Worm (Caenorhabditis elegans): Measurements from ENCODE around the gene bra-2.
A peak's percentile ranks its signal among the peaks of the same experiment; 100 is the strongest.

bra-2 gene

ce11 chrIII:901600-902250, 9.3 kb upstream of the bra-2 start:
- TF ChIP-seq crh-2 (tag; optimal IDR thresholded peaks at IDR 0.05) (no peak), fos-1 (tag; optimal IDR thresholded peaks at IDR 0.05) (no peak), ceh-16 (tag; optimal IDR thresholded peaks at IDR 0.05) (no peak), lsy-2 (tag; optimal IDR thresholded peaks at IDR 0.05) (peak in 1 of 2 experiments; percentile 44), lin-13 (GFP tag; optimal IDR thresholded peaks at IDR 0.05) (peak; percentile 34), elt-1 (tag; optimal IDR thresholded peaks at IDR 0.05) (no peak), C34F6.9 (tag; optimal IDR thresholded peaks at IDR 0.05) (peak; percentile 35), unc-39 (tag; optimal IDR thresholded peaks at IDR 0.05) (no peak), Y55F3AM.14 (GFP tag; optimal IDR thresholded peaks at IDR 0.05) (no peak), gmeb-1 (tag; optimal IDR thresholded peaks at IDR 0.05) (peak; percentile 54)

ce11 chrIII:907311-907710, 3.8 kb upstream of the bra-2 start, which contains the start of gene F23H11.4:
F23H11.4 (minus strand) TSS chrIII:907539.
- TF ChIP-seq elt-1 (tag; optimal IDR thresholded peaks at IDR 0.05) (no peak), nhr-77 (tag; optimal IDR thresholded peaks at IDR 0.05) (no peak), alr-1 (tag; optimal IDR thresholded peaks at IDR 0.05) (no peak), nhr-21 (tag; optimal IDR thresholded peaks at IDR 0.05) (no peak), dmd-4 (tag; optimal IDR thresholded peaks at IDR 0.05) (no peak), elt-3 (tag; optimal IDR thresholded peaks at IDR 0.05) (no peak), nhr-23 (tag; optimal IDR thresholded peaks at IDR 0.05) (no peak), mdl-1 (tag; optimal IDR thresholded peaks at IDR 0.05) (no peak)

ce11 chrIII:907990-908389, 3.1 kb upstream of the bra-2 start:
- TF ChIP-seq unc-39 (tag; optimal IDR thresholded peaks at IDR 0.05) (no peak), ztf-4 (tag; optimal IDR thresholded peaks at IDR 0.05) (no peak), nhr-23 (tag; optimal IDR thresholded peaks at IDR 0.05) (no peak), aly-2 (tag; optimal IDR thresholded peaks at IDR 0.05) (no peak), fos-1 (tag; optimal IDR thresholded peaks at IDR 0.05) (peak; percentile 93), nhr-12 (tag; optimal IDR thresholded peaks at IDR 0.05) (no peak), nhr-10 (tag; optimal IDR thresholded peaks at IDR 0.05) (no peak), lsy-2 (tag; optimal IDR thresholded peaks at IDR 0.05) (peak in 1 of 2 experiments; percentile 31), peb-1 (tag; optimal IDR thresholded peaks at IDR 0.05) (no peak), crh-2 (tag; optimal IDR thresholded peaks at IDR 0.05) (no peak), F13H6.1 (tag; optimal IDR thresholded peaks at IDR 0.05) (no peak), mdl-1 (tag; optimal IDR thresholded peaks at IDR 0.05) (no peak), zag-1 (tag; optimal IDR thresholded peaks at IDR 0.05) (no peak), alr-1 (tag; optimal IDR thresholded peaks at IDR 0.05) (no peak), nhr-25 (tag; optimal IDR thresholded peaks at IDR 0.05) (peak; percentile 22), lin-11 (tag; optimal IDR thresholded peaks at IDR 0.05) (no peak), skn-1 (tag; optimal IDR thresholded peaks at IDR 0.05) (no peak), sma-9 (GFP tag; optimal IDR thresholded peaks at IDR 0.05) (no peak), sma-9 (tag; optimal IDR thresholded peaks at IDR 0.05) (no peak), unc-62 (GFP tag; optimal IDR thresholded peaks at IDR 0.05) (no peak), sem-4 (tag; optimal IDR thresholded peaks at IDR 0.05) (no peak), nhr-77 (tag; optimal IDR thresholded peaks at IDR 0.05) (no peak), gmeb-1 (tag; optimal IDR thresholded peaks at IDR 0.05) (no peak), blmp-1 (tag; optimal IDR thresholded peaks at IDR 0.05; ENCODE audit: insufficient read depth) (no peak), unc-55 (GFP tag; optimal IDR thresholded peaks at IDR 0.05) (no peak), ama-1 (optimal IDR thresholded peaks at IDR 0.05) (no peak), ceh-82 (tag; optimal IDR thresholded peaks at IDR 0.05) (no peak), ztf-1 (GFP tag; conservative IDR thresholded peaks at IDR 0.05) (no peak), nhr-237 (tag; optimal IDR thresholded peaks at IDR 0.05) (no peak), mbf-1 (tag; optimal IDR thresholded peaks at IDR 0.05) (no peak), lin-39 (tag; optimal IDR thresholded peaks at IDR 0.05) (no peak), Y55F3AM.14 (GFP tag; optimal IDR thresholded peaks at IDR 0.05) (no peak), C34F6.9 (tag; optimal IDR thresholded peaks at IDR 0.05) (peak; percentile 41), nhr-129 (tag; optimal IDR thresholded peaks at IDR 0.05) (peak; percentile 59)
